Worm (Caenorhabditis elegans) whole organism, mixed stage, embryonic: ENCODE data around the gene unc-77.

ENCODE experiments used
- ces-1 ChIP-seq: fragments of 150-350 bp; optimal IDR thresholded peaks from 2 replicates; lab custom pipeline; 2014; ENCODE audit warnings: missing biosample characterization, missing genetic modification reagents, missing genetic modification characterization
- elt-3 ChIP-seq: fragments of 150-350 bp; optimal IDR thresholded peaks from 2 replicates; lab custom pipeline; 2014; ENCODE audit warnings: missing biosample characterization, missing genetic modification characterization
- ham-2 ChIP-seq: fragments of 200-800 bp; sonication (Bioruptor generic); optimal IDR thresholded peaks from 2 replicates; lab custom pipeline; 2018; ENCODE audit warnings: mild to moderate bottlenecking, missing genetic modification characterization, missing compliant biosample characterization
- lin-13 ChIP-seq: fragments of 150-350 bp; optimal IDR thresholded peaks from 2 replicates; lab custom pipeline; 2014; ENCODE audit warnings: missing biosample characterization, missing genetic modification characterization
- lin-32 ChIP-seq: fragments of 200-800 bp; sonication (Bioruptor generic); optimal IDR thresholded peaks from 2 replicates; lab custom pipeline; 2018; ENCODE audit warnings: mild to moderate bottlenecking, missing genetic modification characterization, missing compliant biosample characterization
- nhr-28 ChIP-seq: fragments of 150-350 bp; optimal IDR thresholded peaks from 2 replicates; lab custom pipeline; 2014; ENCODE audit warnings: missing biosample characterization, missing genetic modification characterization
- sem-2 ChIP-seq: fragments of 200-800 bp; sonication (Bioruptor generic); optimal IDR thresholded peaks from 2 replicates; lab custom pipeline; 2018; ENCODE audit warnings: mild to moderate bottlenecking, missing genetic modification characterization, missing compliant biosample characterization
- tbx-8 ChIP-seq: fragments of 200-800 bp; sonication (Bioruptor generic); optimal IDR thresholded peaks from 2 replicates; lab custom pipeline; 2018; ENCODE audit warnings: mild to moderate bottlenecking, missing genetic modification characterization, moderate library complexity, missing compliant biosample characterization
- zip-8 ChIP-seq: fragments of 150-350 bp; optimal IDR thresholded peaks from 2 replicates; lab custom pipeline; 2014; ENCODE audit warnings: missing biosample characterization, missing genetic modification characterization

Gene unc-77

ce11 chrIV:6108665-6109064 lies 75.0 kb downstream of the unc-77 start:
- no peak for TF ChIP-seq tbx-8 (GFP tag; lab: Kevin White, UChicago)
- TF ChIP-seq nhr-28: no peak
- no peak for TF ChIP-seq sem-2 (GFP tag; lab: Kevin White, UChicago)
- no peak for TF ChIP-seq zip-8
- no peak for TF ChIP-seq ces-1
- TF ChIP-seq lin-32 (GFP tag; lab: Kevin White, UChicago): no peak
- no peak for TF ChIP-seq elt-3 (tag; lab: Kevin White, UChicago)
- TF ChIP-seq lin-13 (tag; lab: Kevin White, UChicago): no peak
- TF ChIP-seq ham-2 (GFP tag; lab: Kevin White, UChicago): no peak
